Worm (Caenorhabditis elegans) whole organism, young adult: Measurements from ENCODE around the gene Y41C4A.8.

Experiments used
- ama-1 ChIP-seq, 3 experiments: fragments of 150-350 bp in 1 of 3; sonication (generic microtip) in 2 of 3; optimal IDR thresholded peaks; 2 replicates each; lab custom pipeline; 2014 to 2018; ENCODE audit warnings: missing biosample characterization in 2 of 3, missing genetic modification characterization in 2 of 3, missing genetic modification reagents in 2 of 3
- egl-44 ChIP-seq: fragments of 200-800 bp; sonication (Bioruptor generic); IDR thresholded peaks from 2 replicates; pipeline ENCODE4 v1.3.6; 2022; ENCODE audit warnings: missing genetic modification reagents, missing genetic modification characterization, missing compliant biosample characterization
- pha-4 ChIP-seq: fragments of 150-350 bp; sonication (generic microtip); optimal IDR thresholded peaks from 2 replicates; lab custom pipeline; 2014; ENCODE audit warnings: missing biosample characterization, missing genetic modification reagents, missing genetic modification characterization

- TF ChIP-seq egl-44 (GFP tag; lab: Robert Waterston, UW), result no peak
- no peak for TF ChIP-seq ama-1 (optimal IDR thresholded peaks at IDR 0.05; lab: Kevin White, UChicago)
- TF ChIP-seq ama-1 (GFP tag; optimal IDR thresholded peaks at IDR 0.05; lab: Kevin White, UChicago), result no peak
- no peak for TF ChIP-seq pha-4 (tag; lab: Kevin White, UChicago)
Observed at ce11 chrIII:11692380-11692779, 16.2 kb downstream of the Y41C4A.8 start.
